Fruit fly (Drosophila melanogaster): ENCODE data around the gene CG42780.
A peak's percentile ranks its signal among the peaks of the same experiment; 100 is the strongest.

CG42780 gene

dm6 chrX:7305753-7306338 lies 26.1 kb downstream of the CG42780 start (continued):
- TF ChIP-seq NK7.1 (GFP tag; optimal IDR thresholded peaks at IDR 0.05) = no peak
- peak; percentile 84 for TF ChIP-seq Nf-YB (GFP tag; optimal IDR thresholded peaks at IDR 0.05)
- TF ChIP-seq Atf6 (GFP tag; IDR thresholded peaks at IDR 0.05) = no peak
- TF ChIP-seq CG15696 (tag; optimal IDR thresholded peaks at IDR 0.05) = peak; percentile 43
- TF ChIP-seq mld (GFP tag; IDR thresholded peaks at IDR 0.05; ENCODE audit: partially characterized antibody) = no peak
- no peak for TF ChIP-seq cato (GFP tag; optimal IDR thresholded peaks at IDR 0.05; ENCODE audit: borderline replicate concordance)
- peak; percentile 4 for TF ChIP-seq CG6854 (GFP tag; optimal IDR thresholded peaks at IDR 0.05)
- peak; percentile 43 for TF ChIP-seq PHDP (tag; optimal IDR thresholded peaks at IDR 0.05)
- TF ChIP-seq CG2875 (GFP tag; optimal IDR thresholded peaks at IDR 0.05) = peak; percentile 53
- TF ChIP-seq trh (GFP tag; optimal IDR thresholded peaks at IDR 0.05) = no peak
- peak; percentile 58 for TF ChIP-seq CG18619 (GFP tag; optimal IDR thresholded peaks at IDR 0.05)
- TF ChIP-seq CG1024 (GFP tag; IDR thresholded peaks at IDR 0.05) = no peak
- peak; percentile 55 for TF ChIP-seq ap (GFP tag; IDR thresholded peaks at IDR 0.05)
- TF ChIP-seq corto (GFP tag; optimal IDR thresholded peaks at IDR 0.05) = no peak
- TF ChIP-seq Ravus (GFP tag; IDR thresholded peaks at IDR 0.05) = no peak
- TF ChIP-seq CG33213 (GFP tag; optimal IDR thresholded peaks at IDR 0.05) = no peak
- peak; percentile 12; the same call in 1 of the 3 replicates for TF ChIP-seq CG14050 (GFP tag; IDR thresholded peaks at IDR 0.05)
- TF ChIP-seq Abd-B (GFP tag; optimal IDR thresholded peaks at IDR 0.05) = peak; percentile 55
- TF ChIP-seq Awh (GFP tag; IDR thresholded peaks at IDR 0.05) = no peak
- TF ChIP-seq fu2 (GFP tag; optimal IDR thresholded peaks at IDR 0.05) = no peak
- no peak for TF ChIP-seq stwl (tag; optimal IDR thresholded peaks at IDR 0.05)
- TF ChIP-seq CG2129 (GFP tag; IDR thresholded peaks at IDR 0.05; ENCODE audit: partially characterized antibody) = no peak
- TF ChIP-seq CG9932 (GFP tag; IDR thresholded peaks at IDR 0.05) = no peak
- TF ChIP-seq klu (GFP tag; IDR thresholded peaks at IDR 0.05) = peak; percentile 27; the same call in 1 of the 2 replicates
- no peak for TF ChIP-seq pzg (GFP tag; optimal IDR thresholded peaks at IDR 0.05)
- TF ChIP-seq Xrp1 (GFP tag; IDR thresholded peaks at IDR 0.05) = peak; percentile 62
- TF ChIP-seq Ptx1 (GFP tag; IDR thresholded peaks at IDR 0.05) = peak; percentile 65
- TF ChIP-seq CG10431 (GFP tag; optimal IDR thresholded peaks at IDR 0.05) = no peak
- TF ChIP-seq H15 (GFP tag; IDR thresholded peaks at IDR 0.05) = no peak
- TF ChIP-seq Hsf (GFP tag; optimal IDR thresholded peaks at IDR 0.05) = peak; percentile 33
- peak; percentile 55 for TF ChIP-seq Spps (tag; optimal IDR thresholded peaks at IDR 0.05)
- peak; percentile 13 for TF ChIP-seq fd64A (GFP tag; optimal IDR thresholded peaks at IDR 0.05)
- no peak for TF ChIP-seq Six4 (GFP tag; optimal IDR thresholded peaks at IDR 0.05)
- TF ChIP-seq CG10267 (tag; optimal IDR thresholded peaks at IDR 0.05) = peak; percentile 25
- no peak for TF ChIP-seq dan (GFP tag; IDR thresholded peaks at IDR 0.05)
- TF ChIP-seq Hr51 (GFP tag; optimal IDR thresholded peaks at IDR 0.05) = peak in 1 of 2 experiments; percentile 55
- TF ChIP-seq CG18476 (GFP tag; optimal IDR thresholded peaks at IDR 0.05) = no peak
- TF ChIP-seq unc-4 (GFP tag; IDR thresholded peaks at IDR 0.05; ENCODE audit: partially characterized antibody) = no peak
- TF ChIP-seq fd102C (GFP tag; optimal IDR thresholded peaks at IDR 0.05) = no peak
- TF ChIP-seq CG4282 (GFP tag; optimal IDR thresholded peaks at IDR 0.05) = peak; percentile 18
- TF ChIP-seq schlank (tag; optimal IDR thresholded peaks at IDR 0.05) = no peak
- no peak for TF ChIP-seq lilli (GFP tag; optimal IDR thresholded peaks at IDR 0.05)
- no peak for TF ChIP-seq Trl (optimal IDR thresholded peaks at IDR 0.05)
- TF ChIP-seq Trl (GFP tag; optimal IDR thresholded peaks at IDR 0.05) = peak; percentile 10
- TF ChIP-seq pita (GFP tag; optimal IDR thresholded peaks at IDR 0.05) = no peak
- peak; percentile 25 for TF ChIP-seq BtbVII (GFP tag; optimal IDR thresholded peaks at IDR 0.05)
- TF ChIP-seq nerfin-1 (tag; optimal IDR thresholded peaks at IDR 0.05) = peak; percentile 43
- no peak for TF ChIP-seq pho (GFP tag; optimal IDR thresholded peaks at IDR 0.05)
- TF ChIP-seq CG8388 (GFP tag; optimal IDR thresholded peaks at IDR 0.05) = peak; percentile 39
- no peak for TF ChIP-seq maf-S (GFP tag; optimal IDR thresholded peaks at IDR 0.05)
